Worm (Caenorhabditis elegans): ENCODE results near the gene hpa-1.

DNA sequence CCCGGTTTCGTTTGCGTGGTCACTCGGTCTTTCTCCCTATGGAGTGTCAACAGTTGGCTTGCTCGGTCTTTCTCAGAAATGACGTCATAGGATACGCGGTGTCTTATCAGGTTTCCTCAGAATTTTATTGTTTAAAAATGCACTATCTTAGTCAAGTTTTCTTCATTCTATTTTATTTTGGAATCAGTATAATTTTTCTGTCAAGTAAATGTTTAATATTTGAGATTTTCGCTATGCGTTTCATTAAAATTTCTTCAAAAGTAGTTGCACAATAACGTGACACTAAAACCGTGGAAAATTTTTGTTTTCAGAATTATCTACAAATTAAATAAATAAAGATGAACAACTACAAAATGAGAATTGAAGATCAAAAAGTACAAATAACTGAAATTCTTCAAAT lies 24.4 kb upstream of the hpa-1 start, which contains the start of gene hlh-31:
- TF ChIP-seq elt-1 (tag; optimal IDR thresholded peaks at IDR 0.05) (no peak), egl-27 (tag; optimal IDR thresholded peaks at IDR 0.05) (no peak), ceh-82 (tag; optimal IDR thresholded peaks at IDR 0.05) (no peak), ztf-4 (tag; optimal IDR thresholded peaks at IDR 0.05) (no peak), crh-2 (tag; optimal IDR thresholded peaks at IDR 0.05) (no peak), lin-13 (GFP tag; optimal IDR thresholded peaks at IDR 0.05) (no peak), unc-39 (tag; optimal IDR thresholded peaks at IDR 0.05) (no peak), nhr-25 (tag; optimal IDR thresholded peaks at IDR 0.05) (no peak), ama-1 (optimal IDR thresholded peaks at IDR 0.05) (no peak), ztf-11 (tag; optimal IDR thresholded peaks at IDR 0.05) (no peak), nhr-77 (tag; optimal IDR thresholded peaks at IDR 0.05) (no peak)

Measured in whole organism, L2 larva.